Worm (Caenorhabditis elegans): ENCODE measurements around the gene scb-1.
A peak's percentile ranks its signal among the peaks of the same experiment; 100 is the strongest.

DNA sequence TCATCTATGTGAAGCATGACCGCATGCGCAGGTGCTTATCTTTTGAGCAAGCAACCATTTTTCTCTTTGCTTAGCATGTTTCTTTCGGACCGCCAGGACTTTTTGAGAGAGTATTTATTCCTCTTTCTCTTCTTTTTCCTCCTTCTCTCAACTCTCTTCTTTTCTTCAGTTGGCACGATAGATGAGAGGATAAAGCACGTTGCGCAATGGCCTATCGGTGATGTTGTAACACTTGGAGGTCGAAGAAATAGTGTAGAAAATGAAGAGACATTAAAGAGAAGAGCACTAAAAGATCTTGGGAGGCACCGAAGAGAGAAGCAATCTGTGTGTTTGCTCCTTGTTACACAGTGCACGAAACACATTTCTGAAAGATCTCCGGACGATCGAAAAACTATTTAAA lies 35.8 kb downstream of the scb-1 start:
- TF ChIP-seq flt-1 (GFP tag; IDR thresholded peaks at IDR 0.05), result no peak
- TF ChIP-seq T22C8.4 (GFP tag; IDR thresholded peaks at IDR 0.05), result no peak
- TF ChIP-seq ztf-29 (GFP tag; IDR thresholded peaks at IDR 0.05), result no peak
- no peak for TF ChIP-seq klf-2 (GFP tag; conservative IDR thresholded peaks at IDR 0.05)
- TF ChIP-seq ref-1 (GFP tag; conservative IDR thresholded peaks at IDR 0.05), result no peak
- TF ChIP-seq med-1 (GFP tag; optimal IDR thresholded peaks at IDR 0.05; ENCODE audit: insufficient read depth), result no peak
- no peak for TF ChIP-seq ztf-23 (GFP tag; IDR thresholded peaks at IDR 0.05)
- TF ChIP-seq cog-1 (tag; optimal IDR thresholded peaks at IDR 0.05), result peak; percentile 77

Measured in whole organism, midembryonic.